Fruit fly (Drosophila melanogaster) whole organism, embryonic: ENCODE data around the gene CG42538.

Experiments used
- CG10462 ChIP-seq: fragments of 200-800 bp; sonication (Bioruptor generic); optimal IDR thresholded peaks from 2 replicates; lab custom pipeline; 2016; ENCODE audit warnings: missing biosample characterization, missing genetic modification characterization
- CG10565 ChIP-seq: fragments of 200-800 bp; sonication (Bioruptor generic); optimal IDR thresholded peaks from 3 replicates; lab custom pipeline; 2016; ENCODE audit warnings: missing biosample characterization, mild to moderate bottlenecking, missing genetic modification characterization
- CG15601 ChIP-seq: fragments of 200-800 bp; sonication (Bioruptor generic); optimal IDR thresholded peaks from 3 replicates; lab custom pipeline; 2019; ENCODE audit warnings: missing biosample characterization, mild to moderate bottlenecking, missing genetic modification characterization, moderate library complexity
- CG8478 ChIP-seq: fragments of >200 bp; optimal IDR thresholded peaks from 2 replicates; lab custom pipeline; 2018
- Dll ChIP-seq: fragments of 200-800 bp; sonication (Bioruptor generic); IDR thresholded peaks from 4 replicates; pipeline ENCODE4 v1.3.6; 2022; ENCODE audit warnings: missing biosample characterization, missing genetic modification characterization; ENCODE audit not compliant: partially characterized antibody
- GATAe ChIP-seq: fragments of 200-800 bp; sonication (Bioruptor generic); conservative IDR thresholded peaks from 2 replicates; pipeline ENCODE4 v1.3.6; 2022; ENCODE audit warnings: missing biosample characterization, missing genetic modification characterization
- Jarid2 ChIP-seq: fragments of 200-800 bp; sonication (Bioruptor generic); optimal IDR thresholded peaks from 3 replicates; lab custom pipeline; 2017; ENCODE audit warnings: mild to moderate bottlenecking, missing biosample characterization, missing genetic modification reagents, missing genetic modification characterization
- NK7.1 ChIP-seq: fragments of 200-800 bp; sonication (Bioruptor generic); optimal IDR thresholded peaks from 3 replicates; lab custom pipeline; 2016; ENCODE audit warnings: missing biosample characterization, missing genetic modification characterization
- luna ChIP-seq: fragments of 200-800 bp; sonication (Bioruptor generic); optimal IDR thresholded peaks from 2 replicates; lab custom pipeline; 2016; ENCODE audit warnings: missing biosample characterization, missing genetic modification characterization
- oc ChIP-seq: fragments of 200-800 bp; sonication (Bioruptor generic); optimal IDR thresholded peaks from 2 replicates; lab custom pipeline; 2018; ENCODE audit warnings: missing biosample characterization, mild to moderate bottlenecking, missing genetic modification characterization, moderate library complexity
- trh ChIP-seq: fragments of 200-800 bp; sonication (Bioruptor generic); optimal IDR thresholded peaks from 2 replicates; lab custom pipeline; 2016; ENCODE audit warnings: missing biosample characterization, missing genetic modification characterization

dm6 chr3L:16026065-16026789 lies 8.1 kb upstream of the CG42538 start:
- peak; percentile 5 for TF ChIP-seq CG10565 (GFP tag; lab: Kevin White, UChicago)
- peak; percentile 47 for TF ChIP-seq oc (tag; lab: Kevin White, UChicago)
- no peak for TF ChIP-seq CG8478 (lab: Kevin White, UChicago)
- peak; percentile 14 for TF ChIP-seq luna (GFP tag; lab: Kevin White, UChicago)
- TF ChIP-seq NK7.1 (GFP tag; lab: Kevin White, UChicago) = peak; percentile 70
- peak; percentile 75 for TF ChIP-seq Jarid2
- TF ChIP-seq CG10462 = no peak
- TF ChIP-seq GATAe (GFP tag; lab: Robert Waterston, UW) = no peak
- TF ChIP-seq CG15601 (tag; lab: Kevin White, UChicago) = peak; percentile 87
- no peak for TF ChIP-seq trh (GFP tag; lab: Kevin White, UChicago)
- TF ChIP-seq Dll = no peak
